Worm (Caenorhabditis elegans) whole organism, L4 larva: Measurements from ENCODE around the gene Y69A2AR.47.

Source experiments
- F10B5.3 ChIP-seq: sonication (generic microtip); optimal IDR thresholded peaks from 2 replicates; lab custom pipeline; 2016; ENCODE audit warnings: mild to moderate bottlenecking, missing genetic modification characterization, missing compliant biosample characterization
- F37D6.2 ChIP-seq: sonication (generic microtip); optimal IDR thresholded peaks from 2 replicates; lab custom pipeline; 2016; ENCODE audit warnings: mild to moderate bottlenecking, missing genetic modification characterization, missing compliant biosample characterization
- T20F7.1 ChIP-seq: fragments of 200-800 bp; sonication (Bioruptor generic); optimal IDR thresholded peaks from 2 replicates; lab custom pipeline; 2018; ENCODE audit warnings: mild to moderate bottlenecking, missing genetic modification characterization, missing compliant biosample characterization
- T26A8.4 ChIP-seq: fragments of 200-800 bp; sonication (Bioruptor generic); IDR thresholded peaks from 2 replicates; pipeline ENCODE4 v1.3.6; 2022; ENCODE audit warnings: missing genetic modification characterization, missing compliant biosample characterization
- Y5F2A.4 ChIP-seq: fragments of 200-800 bp; sonication (Bioruptor generic); optimal IDR thresholded peaks from 2 replicates; lab custom pipeline; 2018; ENCODE audit warnings: mild to moderate bottlenecking, missing genetic modification characterization, missing compliant biosample characterization
- Y75B8A.6 ChIP-seq: fragments of 200-800 bp; sonication (Bioruptor generic); IDR thresholded peaks from 2 replicates; pipeline ENCODE4 v1.3.6; 2022; ENCODE audit warnings: missing genetic modification reagents, missing genetic modification characterization, missing compliant biosample characterization
- ZK546.5 ChIP-seq, 2 experiments: sonication (generic microtip); optimal IDR thresholded peaks; 2 replicates each; lab custom pipeline; 2017; ENCODE audit warnings: missing biosample characterization in 2 of 2, missing genetic modification characterization in 2 of 2
- aly-2 ChIP-seq: sonication (generic microtip); optimal IDR thresholded peaks from 2 replicates; lab custom pipeline; 2018; ENCODE audit warnings: missing biosample characterization, missing genetic modification characterization
- ama-1 ChIP-seq: fragments of 150-350 bp; optimal IDR thresholded peaks from 2 replicates; lab custom pipeline; 2014; ENCODE audit warnings: inconsistent platforms, mixed read lengths
- attf-4 ChIP-seq: sonication (generic microtip); optimal IDR thresholded peaks from 3 replicates; lab custom pipeline; 2017; ENCODE audit warnings: missing biosample characterization, missing genetic modification characterization
- ceh-20 ChIP-seq: fragments of 200-800 bp; sonication (Bioruptor generic); IDR thresholded peaks from 2 replicates; pipeline ENCODE4 v1.3.6; 2022; ENCODE audit warnings: missing genetic modification reagents, missing genetic modification characterization, missing compliant biosample characterization
- ceh-28 ChIP-seq: fragments of 150-350 bp; optimal IDR thresholded peaks from 2 replicates; lab custom pipeline; 2014; ENCODE audit warnings: missing biosample characterization, missing genetic modification reagents, missing genetic modification characterization
- ceh-44 ChIP-seq: fragments of 200-800 bp; sonication (Bioruptor generic); IDR thresholded peaks from 2 replicates; pipeline ENCODE4 v1.3.6; 2022; ENCODE audit warnings: missing genetic modification reagents, missing genetic modification characterization, missing compliant biosample characterization
- ceh-82 ChIP-seq: sonication (generic microtip); optimal IDR thresholded peaks from 2 replicates; lab custom pipeline; 2017; ENCODE audit warnings: missing biosample characterization, missing genetic modification characterization
- ces-1 ChIP-seq: fragments of 150-350 bp; sonication (generic microtip); optimal IDR thresholded peaks from 4 replicates; lab custom pipeline; 2014; ENCODE audit warnings: missing biosample characterization, missing genetic modification reagents, missing genetic modification characterization
- cey-2 ChIP-seq: sonication (generic microtip); optimal IDR thresholded peaks from 3 replicates; lab custom pipeline; 2017; ENCODE audit warnings: missing genetic modification characterization, mild to moderate bottlenecking, missing compliant biosample characterization, antibody characterized with exemption, borderline replicate concordance; ENCODE audit not compliant: insufficient read depth
- daf-12 ChIP-seq: fragments of 150-350 bp; optimal IDR thresholded peaks from 2 replicates; lab custom pipeline; 2014; ENCODE audit warnings: missing biosample characterization, missing genetic modification reagents, missing genetic modification characterization
- daf-16 ChIP-seq, 3 experiments: sonication (generic microtip); optimal IDR thresholded peaks; 2 replicates each; lab custom pipeline; 2016 to 2017; ENCODE audit warnings: missing genetic modification characterization in 3 of 3, missing genetic modification reagents in 3 of 3, mild to moderate bottlenecking in 2 of 3, missing compliant biosample characterization in 2 of 3, missing biosample characterization in 1 of 3, moderate library complexity in 1 of 3
- dmd-8 ChIP-seq: fragments of 200-800 bp; sonication (Bioruptor generic); IDR thresholded peaks from 2 replicates; pipeline ENCODE4 v1.3.6; 2022; ENCODE audit warnings: missing genetic modification characterization, missing compliant biosample characterization
- dpl-1 ChIP-seq: fragments of 150-350 bp; optimal IDR thresholded peaks from 2 replicates; lab custom pipeline; 2014; ENCODE audit warnings: missing biosample characterization, missing genetic modification reagents, missing genetic modification characterization
- egl-27 ChIP-seq: sonication (generic microtip); optimal IDR thresholded peaks from 3 replicates; lab custom pipeline; 2017; ENCODE audit warnings: missing biosample characterization, missing genetic modification reagents, missing genetic modification characterization
- egl-43 ChIP-seq: fragments of 200-800 bp; sonication (Bioruptor generic); IDR thresholded peaks from 2 replicates; pipeline ENCODE4 v1.3.6; 2022; ENCODE audit warnings: missing genetic modification reagents, missing genetic modification characterization, missing compliant biosample characterization
- fkh-10 ChIP-seq: fragments of 150-350 bp; optimal IDR thresholded peaks from 2 replicates; lab custom pipeline; 2014; ENCODE audit warnings: missing biosample characterization, missing genetic modification reagents, missing genetic modification characterization
- hif-1 ChIP-seq, 2 experiments: sonication (generic microtip); optimal IDR thresholded peaks; 2 replicates each; lab custom pipeline; 2016 to 2017; ENCODE audit warnings: missing compliant biosample characterization in 2 of 2, missing genetic modification characterization in 2 of 2, missing genetic modification reagents in 2 of 2, missing genotype in 2 of 2, mild to moderate bottlenecking in 1 of 2
- hlh-11 ChIP-seq: fragments of 200-800 bp; sonication (Bioruptor generic); optimal IDR thresholded peaks from 2 replicates; lab custom pipeline; 2018; ENCODE audit warnings: mild to moderate bottlenecking, missing genetic modification characterization, missing compliant biosample characterization
- hmg-1.1 ChIP-seq: fragments of 200-800 bp; sonication (Bioruptor generic); IDR thresholded peaks from 2 replicates; pipeline ENCODE4 v1.3.6; 2022; ENCODE audit warnings: missing genetic modification reagents, missing genetic modification characterization, missing compliant biosample characterization
- jun-1 ChIP-seq: fragments of 150-350 bp; optimal IDR thresholded peaks from 2 replicates; lab custom pipeline; 2014; ENCODE audit warnings: missing biosample characterization, missing genetic modification reagents, missing genetic modification characterization
- lim-7 ChIP-seq: fragments of 200-800 bp; sonication (Bioruptor generic); IDR thresholded peaks from 2 replicates; pipeline ENCODE4 v1.3.6; 2022; ENCODE audit warnings: missing genetic modification characterization, missing compliant biosample characterization
- lin-38 ChIP-seq: fragments of 200-800 bp; sonication (Bioruptor generic); IDR thresholded peaks from 2 replicates; pipeline ENCODE4 v1.3.6; 2022; ENCODE audit warnings: missing genetic modification reagents, missing genetic modification characterization, missing compliant biosample characterization
- lin-39 ChIP-seq: fragments of 150-350 bp; optimal IDR thresholded peaks from 2 replicates; lab custom pipeline; 2014; ENCODE audit warnings: missing biosample characterization, missing genetic modification reagents, missing genetic modification characterization
- mdl-1 ChIP-seq, 2 experiments: fragments of 150-350 bp in 1 of 2; sonication (generic microtip) in 1 of 2; optimal IDR thresholded peaks; 2 replicates each; lab custom pipeline; 2014 to 2017; ENCODE audit warnings: missing biosample characterization in 2 of 2, missing genetic modification characterization in 2 of 2
- mep-1 ChIP-seq: fragments of 150-350 bp; sonication (generic microtip); optimal IDR thresholded peaks from 3 replicates; lab custom pipeline; 2014; ENCODE audit warnings: missing biosample characterization, missing genetic modification characterization
- mxl-2 ChIP-seq: fragments of 200-800 bp; sonication (Bioruptor generic); conservative IDR thresholded peaks from 2 replicates; pipeline ENCODE4 v1.3.6; 2022; ENCODE audit warnings: missing genetic modification reagents, missing genetic modification characterization, missing compliant biosample characterization
- mxl-3 ChIP-seq: fragments of 200-800 bp; sonication (Bioruptor generic); optimal IDR thresholded peaks from 2 replicates; lab custom pipeline; 2018; ENCODE audit warnings: mild to moderate bottlenecking, missing genetic modification characterization, missing compliant biosample characterization
- nhr-10 ChIP-seq: fragments of 150-350 bp; optimal IDR thresholded peaks from 2 replicates; lab custom pipeline; 2014; ENCODE audit warnings: missing biosample characterization, missing genetic modification characterization
- nhr-102 ChIP-seq: sonication (generic microtip); optimal IDR thresholded peaks from 2 replicates; lab custom pipeline; 2016; ENCODE audit warnings: mild to moderate bottlenecking, missing genetic modification characterization, moderate library complexity, missing compliant biosample characterization
- nhr-11 ChIP-seq: fragments of 150-350 bp; optimal IDR thresholded peaks from 2 replicates; lab custom pipeline; 2014; ENCODE audit warnings: missing biosample characterization, missing genetic modification characterization
- nhr-41 ChIP-seq: fragments of 200-800 bp; sonication (Bioruptor generic); IDR thresholded peaks from 2 replicates; pipeline ENCODE4 v1.3.6; 2022; ENCODE audit warnings: missing genetic modification reagents, missing genetic modification characterization, missing compliant biosample characterization
- nhr-77 ChIP-seq: fragments of 150-350 bp; optimal IDR thresholded peaks from 2 replicates; lab custom pipeline; 2014; ENCODE audit warnings: missing biosample characterization, missing genetic modification characterization
- pha-4 ChIP-seq, 2 experiments: fragments of 150-350 bp in 1 of 2; fragments of 200-800 bp in 1 of 2; sonication (Bioruptor generic) in 1 of 2; IDR thresholded peaks in 1 of 2; optimal IDR thresholded peaks in 1 of 2; 2 replicates each; pipeline versions ENCODE4 v1.3.6 to Lab custom; 2014 to 2022; ENCODE audit warnings: missing genetic modification characterization in 2 of 2, missing genetic modification reagents in 2 of 2, missing biosample characterization in 1 of 2, missing compliant biosample characterization in 1 of 2
- php-3 ChIP-seq: fragments of 200-800 bp; sonication (Bioruptor generic); IDR thresholded peaks from 2 replicates; pipeline ENCODE4 v1.3.6; 2022; ENCODE audit warnings: missing genetic modification reagents, missing genetic modification characterization, missing compliant biosample characterization
- saeg-2 ChIP-seq: fragments of 200-800 bp; sonication (Bioruptor generic); IDR thresholded peaks from 2 replicates; pipeline ENCODE4 v1.3.6; 2022; ENCODE audit warnings: missing genetic modification reagents, missing genetic modification characterization, missing compliant biosample characterization
- spr-1 ChIP-seq: sonication (generic microtip); optimal IDR thresholded peaks from 2 replicates; lab custom pipeline; 2016; ENCODE audit warnings: mild to moderate bottlenecking, missing genetic modification characterization, missing compliant biosample characterization
- spr-3 ChIP-seq: fragments of 200-800 bp; sonication (Bioruptor generic); optimal IDR thresholded peaks from 2 replicates; lab custom pipeline; 2018; ENCODE audit warnings: mild to moderate bottlenecking, missing genetic modification characterization, missing compliant biosample characterization
- unc-130 ChIP-seq: sonication (generic microtip); optimal IDR thresholded peaks from 2 replicates; lab custom pipeline; 2016; ENCODE audit warnings: missing genetic modification reagents, missing genetic modification characterization, missing compliant biosample characterization
- unc-62 ChIP-seq, 3 experiments: fragments of 150-350 bp in 1 of 3; sonication (generic microtip); optimal IDR thresholded peaks in 2 of 3; peaks in 1 of 3; 1 replicate in 1 of 3; 2 replicates in 2 of 3; lab custom pipeline; 2014 to 2017; ENCODE audit warnings: missing biosample characterization in 3 of 3, missing genetic modification characterization in 3 of 3, missing genetic modification reagents in 3 of 3, missing genotype in 1 of 3
- vab-7 ChIP-seq: fragments of 200-800 bp; sonication (Bioruptor generic); IDR thresholded peaks from 2 replicates; pipeline ENCODE4 v1.3.6; 2022; ENCODE audit warnings: missing genetic modification reagents, missing genetic modification characterization, missing compliant biosample characterization
- zfp-2 ChIP-seq: sonication (generic microtip); optimal IDR thresholded peaks from 2 replicates; lab custom pipeline; 2016; ENCODE audit warnings: mild to moderate bottlenecking, missing genetic modification characterization, missing compliant biosample characterization
- zfp-3 ChIP-seq: fragments of 200-800 bp; sonication (Bioruptor generic); conservative IDR thresholded peaks from 2 replicates; pipeline ENCODE4 v1.3.6; 2022; ENCODE audit warnings: missing genetic modification reagents, missing genetic modification characterization, missing compliant biosample characterization
- ztf-11 ChIP-seq: fragments of 150-350 bp; optimal IDR thresholded peaks from 2 replicates; lab custom pipeline; 2014; ENCODE audit warnings: missing biosample characterization, missing genetic modification characterization

Gene Y69A2AR.47

DNA sequence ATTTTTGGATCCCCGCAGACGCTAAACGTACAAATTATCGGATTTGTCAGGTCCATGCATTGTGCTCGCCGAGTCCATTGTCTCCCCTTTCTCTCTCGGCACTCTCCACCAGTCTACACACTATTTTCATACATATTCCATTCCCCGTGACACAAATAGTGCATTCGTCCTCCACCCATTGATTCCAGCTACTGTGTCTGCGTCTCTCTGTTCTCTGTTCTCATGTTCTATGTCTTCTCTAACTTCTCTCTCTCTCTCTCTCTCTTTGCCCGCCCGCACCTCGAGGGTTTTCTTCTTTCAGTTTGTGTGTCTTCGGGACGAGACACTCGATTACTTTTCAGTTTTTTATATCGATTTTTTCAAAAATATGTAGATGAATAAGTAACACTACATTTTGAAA, 2.1 kb downstream of the Y69A2AR.47 start:
- no peak for TF ChIP-seq zfp-3 (GFP tag; lab: Robert Waterston, UW)
- TF ChIP-seq Y5F2A.4 (GFP tag; lab: Kevin White, UChicago) = no peak
- no peak for TF ChIP-seq dmd-8 (GFP tag; lab: Robert Waterston, UW)
- TF ChIP-seq ces-1 (GFP tag; lab: Kevin White, UChicago) = no peak
- no peak for TF ChIP-seq spr-3
- TF ChIP-seq ceh-82 (tag; lab: Kevin White, UChicago) = no peak
- TF ChIP-seq php-3 (GFP tag; lab: Robert Waterston, UW) = 0 out of 2 replicates have a peak, but pooled peaks have one; percentile 7
- no peak for TF ChIP-seq nhr-41
- peak; percentile 64 for TF ChIP-seq dpl-1 (GFP tag; lab: Kevin White, UChicago)
- TF ChIP-seq lin-38 (GFP tag; lab: Robert Waterston, UW) = peak; percentile 54
- TF ChIP-seq egl-27 = no peak
- TF ChIP-seq F37D6.2 (tag; lab: Kevin White, UChicago) = peak; percentile 31
- TF ChIP-seq daf-12 = no peak
- TF ChIP-seq pha-4 (GFP tag; IDR thresholded peaks at IDR 0.05; lab: Robert Waterston, UW) = no peak
- peak; percentile 76 for TF ChIP-seq pha-4 (tag; optimal IDR thresholded peaks at IDR 0.05; lab: Kevin White, UChicago)
- peak; percentile 70 to 87 for TF ChIP-seq mdl-1 (tag; optimal IDR thresholded peaks at IDR 0.05; lab: Kevin White, UChicago)
- TF ChIP-seq ceh-28 = peak; percentile 34
- TF ChIP-seq egl-43 (GFP tag; lab: Robert Waterston, UW) = no peak
- peak; percentile 93 for TF ChIP-seq hlh-11
- TF ChIP-seq aly-2 (tag; lab: Kevin White, UChicago) = no peak
- peak in 1 of 2 experiments; percentile 95 for TF ChIP-seq unc-62 (GFP tag; optimal IDR thresholded peaks at IDR 0.05 in 1 of 2; lab: Kevin White, UChicago)
- TF ChIP-seq unc-62 (tag; optimal IDR thresholded peaks at IDR 0.05; lab: Kevin White, UChicago) = no peak
- TF ChIP-seq unc-130 (GFP tag; lab: Kevin White, UChicago) = no peak
- no peak for TF ChIP-seq jun-1
- peak; percentile 49 for TF ChIP-seq fkh-10
- peak in 1 of 2 experiments; percentile 77 for TF ChIP-seq hif-1 (tag; optimal IDR thresholded peaks at IDR 0.05; lab: Kevin White, UChicago)
- peak; percentile 56 for TF ChIP-seq nhr-10 (tag; lab: Kevin White, UChicago)
- TF ChIP-seq nhr-11 (tag; lab: Kevin White, UChicago) = peak; percentile 68
- no peak for TF ChIP-seq mxl-2 (GFP tag; lab: Robert Waterston, UW)
- TF ChIP-seq vab-7 = no peak
- TF ChIP-seq lim-7 = no peak
- no peak for TF ChIP-seq F10B5.3 (tag; lab: Kevin White, UChicago)
- TF ChIP-seq attf-4 (tag; lab: Kevin White, UChicago) = no peak
- peak; percentile 53; the same call in 1 of the 2 replicates for TF ChIP-seq ceh-20 (GFP tag; lab: Robert Waterston, UW)
- TF ChIP-seq mxl-3 (GFP tag; lab: Kevin White, UChicago) = peak; percentile 55
- TF ChIP-seq mep-1 (tag; lab: Kevin White, UChicago) = peak; percentile 85
- TF ChIP-seq hmg-1.1 (GFP tag; lab: Robert Waterston, UW) = peak; percentile 87
- no peak for TF ChIP-seq daf-16 (GFP tag; optimal IDR thresholded peaks at IDR 0.05; lab: Kevin White, UChicago)
- TF ChIP-seq daf-16 (tag; optimal IDR thresholded peaks at IDR 0.05; lab: Kevin White, UChicago) = peak; percentile 58
- TF ChIP-seq T26A8.4 (GFP tag; lab: Robert Waterston, UW) = peak; percentile 63
- TF ChIP-seq ZK546.5 (tag; optimal IDR thresholded peaks at IDR 0.05; lab: Kevin White, UChicago) = peak in 1 of 2 experiments; percentile 8
- TF ChIP-seq Y75B8A.6 (GFP tag; lab: Robert Waterston, UW) = no peak
- no peak for TF ChIP-seq ceh-44
- TF ChIP-seq lin-39 (tag; lab: Kevin White, UChicago) = no peak
- TF ChIP-seq nhr-102 (tag; lab: Kevin White, UChicago) = peak; percentile 42
- TF ChIP-seq zfp-2 = no peak
- TF ChIP-seq spr-1 (tag; lab: Kevin White, UChicago) = no peak
- no peak for TF ChIP-seq saeg-2 (GFP tag; lab: Robert Waterston, UW)
- TF ChIP-seq ama-1 (lab: Kevin White, UChicago) = peak; percentile 80
- TF ChIP-seq nhr-77 (tag; lab: Kevin White, UChicago) = peak; percentile 78
- TF ChIP-seq T20F7.1 (GFP tag; lab: Kevin White, UChicago) = no peak
- no peak for TF ChIP-seq ztf-11
- no peak for TF ChIP-seq cey-2 (tag; lab: Kevin White, UChicago)
